Worm (Caenorhabditis elegans) whole organism, L1 larva: Measurements from ENCODE around the gene Y48A6B.3.

Source experiments
- C04F5.9 ChIP-seq: sonication (generic microtip); optimal IDR thresholded peaks from 2 replicates; lab custom pipeline; 2016; ENCODE audit warnings: missing genetic modification characterization, missing compliant biosample characterization
- aly-2 ChIP-seq: fragments of 150-350 bp; optimal IDR thresholded peaks from 2 replicates; lab custom pipeline; 2014; ENCODE audit warnings: missing biosample characterization, missing genetic modification characterization
- irx-1 ChIP-seq: sonication (generic microtip); optimal IDR thresholded peaks from 2 replicates; lab custom pipeline; 2016; ENCODE audit warnings: missing genetic modification characterization, missing compliant biosample characterization
- lin-39 ChIP-seq: fragments of 150-350 bp; optimal IDR thresholded peaks from 2 replicates; lab custom pipeline; 2014; ENCODE audit warnings: missing biosample characterization, missing genetic modification reagents, missing genetic modification characterization
- snpc-4 ChIP-seq: fragments of 150-350 bp; optimal IDR thresholded peaks from 2 replicates; lab custom pipeline; 2014; ENCODE audit warnings: missing biosample characterization, missing genetic modification characterization
- unc-62 ChIP-seq: fragments of 150-350 bp; optimal IDR thresholded peaks from 2 replicates; lab custom pipeline; 2014; ENCODE audit warnings: missing biosample characterization, missing genetic modification reagents, missing genetic modification characterization

- TF ChIP-seq snpc-4 (tag; lab: Kevin White, UChicago) (no peak), irx-1 (tag; lab: Kevin White, UChicago) (no peak), unc-62 (GFP tag; lab: Kevin White, UChicago) (no peak), aly-2 (no peak), lin-39 (no peak), C04F5.9 (tag; lab: Kevin White, UChicago) (no peak)
These were observed 17.1 kb downstream of the Y48A6B.3 start for ce11 chrIII:11025138-11025537.
